Fruit fly (Drosophila melanogaster) whole organism, embryonic: ENCODE results near the gene CG4854.
A peak's percentile ranks its signal among the peaks of the same experiment; 100 is the strongest.

Experiments used
- Asciz ChIP-seq: fragments of 200-800 bp; sonication (Bioruptor generic); optimal IDR thresholded peaks from 2 replicates; lab custom pipeline; 2017; ENCODE audit warnings: missing biosample characterization, mild to moderate bottlenecking, missing genetic modification characterization, missing genetic modification reagents
- B-H1 ChIP-seq: fragments of 200-800 bp; sonication (Bioruptor generic); IDR thresholded peaks from 3 replicates; pipeline ENCODE4 v1.3.6; 2022; ENCODE audit warnings: missing biosample characterization, missing genetic modification characterization
- CG10959 ChIP-seq: fragments of 200-800 bp; sonication (Bioruptor generic); IDR thresholded peaks from 2 replicates; pipeline ENCODE4 v1.3.6; 2022; ENCODE audit warnings: missing biosample characterization, missing genetic modification characterization
- CG11398 ChIP-seq: fragments of 200-800 bp; sonication (Bioruptor generic); optimal IDR thresholded peaks from 2 replicates; lab custom pipeline; 2016; ENCODE audit warnings: missing biosample characterization, missing genetic modification characterization
- CG11456 ChIP-seq: fragments of 200-800 bp; sonication (Bioruptor generic); IDR thresholded peaks from 3 replicates; pipeline ENCODE4 v1.3.6; 2022; ENCODE audit warnings: missing biosample characterization, missing genetic modification characterization
- CG1233 ChIP-seq: fragments of 200-800 bp; sonication (Bioruptor generic); optimal IDR thresholded peaks from 4 replicates; lab custom pipeline; 2018; ENCODE audit warnings: missing biosample characterization, mild to moderate bottlenecking, missing genetic modification characterization
- CG12391 ChIP-seq: fragments of 200-800 bp; sonication (Bioruptor generic); optimal IDR thresholded peaks from 3 replicates; lab custom pipeline; 2018; ENCODE audit warnings: missing biosample characterization, mild to moderate bottlenecking, missing genetic modification characterization, moderate library complexity
- CG12744 ChIP-seq: fragments of 200-800 bp; sonication (Bioruptor generic); optimal IDR thresholded peaks from 2 replicates; lab custom pipeline; 2016; ENCODE audit warnings: missing biosample characterization, missing genetic modification characterization
- CG13424 ChIP-seq: fragments of 200-800 bp; sonication (Bioruptor generic); optimal IDR thresholded peaks from 2 replicates; lab custom pipeline; 2019; ENCODE audit warnings: missing biosample characterization, mild to moderate bottlenecking, missing genetic modification characterization, moderate library complexity
- CG13894 ChIP-seq: fragments of 200-800 bp; sonication (Bioruptor generic); optimal IDR thresholded peaks from 3 replicates; lab custom pipeline; 2018; ENCODE audit warnings: missing biosample characterization, mild to moderate bottlenecking, missing genetic modification characterization, moderate library complexity
- CG15514 ChIP-seq: fragments of 200-800 bp; sonication (Bioruptor generic); optimal IDR thresholded peaks from 3 replicates; lab custom pipeline; 2017; ENCODE audit warnings: missing biosample characterization, missing genetic modification characterization, mild to moderate bottlenecking, moderate library complexity, missing genetic modification reagents
- CG1602 ChIP-seq: fragments of 200-800 bp; sonication (Bioruptor generic); optimal IDR thresholded peaks from 3 replicates; lab custom pipeline; 2016; ENCODE audit warnings: missing biosample characterization, missing genetic modification characterization
- CG1647 ChIP-seq: fragments of 200-800 bp; sonication (Bioruptor generic); optimal IDR thresholded peaks from 3 replicates; lab custom pipeline; 2016; ENCODE audit warnings: missing biosample characterization, missing genetic modification characterization
- CG17829 ChIP-seq: fragments of 200-800 bp; optimal IDR thresholded peaks from 2 replicates; lab custom pipeline; 2019; ENCODE audit warnings: missing biosample characterization, mild to moderate bottlenecking, missing genetic modification characterization, moderate library complexity
- CG18764 ChIP-seq: fragments of 200-800 bp; sonication (Bioruptor generic); optimal IDR thresholded peaks from 3 replicates; lab custom pipeline; 2016; ENCODE audit warnings: missing biosample characterization, missing genetic modification characterization
- CG31224 ChIP-seq: fragments of 200-800 bp; sonication (Bioruptor generic); IDR thresholded peaks from 2 replicates; pipeline ENCODE4 v1.3.6; 2022; ENCODE audit warnings: missing biosample characterization, missing genetic modification characterization
- CG33213 ChIP-seq: fragments of 200-800 bp; sonication (Bioruptor generic); optimal IDR thresholded peaks from 3 replicates; lab custom pipeline; 2016; ENCODE audit warnings: missing biosample characterization, missing genetic modification characterization
- CG34376 ChIP-seq: fragments of 200-800 bp; sonication (Bioruptor generic); optimal IDR thresholded peaks from 2 replicates; lab custom pipeline; 2018; ENCODE audit warnings: missing biosample characterization, mild to moderate bottlenecking, missing genetic modification characterization
- CG4424 ChIP-seq: fragments of 200-800 bp; sonication (Bioruptor generic); optimal IDR thresholded peaks from 3 replicates; lab custom pipeline; 2016; ENCODE audit warnings: missing biosample characterization, missing genetic modification characterization
- CG4617 ChIP-seq: fragments of 200-800 bp; sonication (Bioruptor generic); optimal IDR thresholded peaks from 3 replicates; lab custom pipeline; 2016; ENCODE audit warnings: missing biosample characterization, missing genetic modification characterization, borderline replicate concordance
- CG6175 ChIP-seq: fragments of 200-800 bp; sonication (Bioruptor generic); IDR thresholded peaks from 3 replicates; pipeline ENCODE4 v1.3.6; 2022; ENCODE audit warnings: missing biosample characterization, missing genetic modification characterization
- CG6791 ChIP-seq: fragments of 200-800 bp; sonication (Bioruptor generic); IDR thresholded peaks from 3 replicates; pipeline ENCODE4 v1.3.6; 2022; ENCODE audit warnings: missing biosample characterization, missing genetic modification characterization; ENCODE audit not compliant: partially characterized antibody
- CG9609 ChIP-seq: fragments of 200-800 bp; sonication (Bioruptor generic); optimal IDR thresholded peaks from 3 replicates; lab custom pipeline; 2016; ENCODE audit warnings: missing biosample characterization, missing genetic modification characterization
- Chrac-16 ChIP-seq: fragments of 200-800 bp; sonication (Bioruptor generic); optimal IDR thresholded peaks from 3 replicates; lab custom pipeline; 2016; ENCODE audit warnings: missing biosample characterization, missing genetic modification characterization
- E2f2 ChIP-seq: fragments of 200-800 bp; sonication (Bioruptor generic); IDR thresholded peaks from 2 replicates; pipeline ENCODE4 v1.3.6; 2022; ENCODE audit warnings: missing biosample characterization, missing genetic modification characterization
- GATAe ChIP-seq: fragments of 200-800 bp; sonication (Bioruptor generic); conservative IDR thresholded peaks from 2 replicates; pipeline ENCODE4 v1.3.6; 2022; ENCODE audit warnings: missing biosample characterization, missing genetic modification characterization
- HHEX ChIP-seq: fragments of 200-800 bp; sonication (Bioruptor generic); optimal IDR thresholded peaks from 3 replicates; lab custom pipeline; 2017; ENCODE audit warnings: missing biosample characterization, mild to moderate bottlenecking, missing genetic modification characterization, missing genetic modification reagents
- HmgZ ChIP-seq: fragments of 200-800 bp; sonication (Bioruptor generic); optimal IDR thresholded peaks from 2 replicates; lab custom pipeline; 2018; ENCODE audit warnings: missing biosample characterization, mild to moderate bottlenecking, missing genetic modification characterization
- Hr3 ChIP-seq: fragments of 200-800 bp; sonication (Bioruptor generic); optimal IDR thresholded peaks from 3 replicates; lab custom pipeline; 2016; ENCODE audit warnings: missing biosample characterization, missing genetic modification characterization
- Hr51 ChIP-seq, 2 experiments: fragments of 200-800 bp; sonication (Bioruptor generic); optimal IDR thresholded peaks; 2 replicates in 1 of 2; 3 replicates in 1 of 2; lab custom pipeline; 2016 to 2018; ENCODE audit warnings: missing biosample characterization in 2 of 2, missing genetic modification characterization in 2 of 2, mild to moderate bottlenecking in 1 of 2, moderate library complexity in 1 of 2
- Jarid2 ChIP-seq: fragments of 200-800 bp; sonication (Bioruptor generic); optimal IDR thresholded peaks from 3 replicates; lab custom pipeline; 2017; ENCODE audit warnings: mild to moderate bottlenecking, missing biosample characterization, missing genetic modification reagents, missing genetic modification characterization
- Mrtf ChIP-seq: fragments of 200-800 bp; sonication (Bioruptor generic); IDR thresholded peaks from 3 replicates; pipeline ENCODE4 v1.3.6; 2022; ENCODE audit warnings: missing biosample characterization, missing genetic modification characterization
- PHDP ChIP-seq: fragments of 200-800 bp; sonication (Bioruptor generic); optimal IDR thresholded peaks from 3 replicates; lab custom pipeline; 2018; ENCODE audit warnings: missing biosample characterization, mild to moderate bottlenecking, missing genetic modification characterization, moderate library complexity
- Poxn ChIP-seq: fragments of 200-800 bp; sonication (Bioruptor generic); IDR thresholded peaks from 2 replicates; pipeline ENCODE4 v1.3.6; 2022; ENCODE audit warnings: missing biosample characterization, missing genetic modification characterization
- Rfx ChIP-seq: fragments of 200-800 bp; sonication (Bioruptor generic); IDR thresholded peaks from 2 replicates; pipeline ENCODE4 v1.3.6; 2022; ENCODE audit warnings: missing biosample characterization, missing genetic modification characterization
- Six4 ChIP-seq: fragments of 200-800 bp; sonication (Bioruptor generic); optimal IDR thresholded peaks from 2 replicates; lab custom pipeline; 2016; ENCODE audit warnings: missing biosample characterization, missing genetic modification characterization
- bab2 ChIP-seq: fragments of 200-800 bp; sonication (Bioruptor generic); optimal IDR thresholded peaks from 2 replicates; lab custom pipeline; 2016; ENCODE audit warnings: missing biosample characterization, missing genetic modification characterization
- bcd ChIP-seq: fragments of 200-800 bp; sonication (Bioruptor generic); optimal IDR thresholded peaks from 2 replicates; lab custom pipeline; 2017; ENCODE audit warnings: missing biosample characterization, mild to moderate bottlenecking, missing genetic modification characterization
- crol ChIP-seq: fragments of 200-800 bp; sonication (Bioruptor generic); IDR thresholded peaks from 2 replicates; pipeline ENCODE4 v1.3.6; 2022; ENCODE audit warnings: missing biosample characterization, missing genetic modification characterization
- dan ChIP-seq: fragments of 200-800 bp; sonication (Bioruptor generic); IDR thresholded peaks from 2 replicates; pipeline ENCODE4 v1.3.6; 2022; ENCODE audit warnings: missing biosample characterization, missing genetic modification characterization
- gt ChIP-seq: fragments of 200-800 bp; sonication (Bioruptor generic); IDR thresholded peaks from 2 replicates; pipeline ENCODE4 v1.3.6; 2022; ENCODE audit warnings: missing biosample characterization, missing genetic modification characterization
- nau ChIP-seq: fragments of 200-800 bp; sonication (Bioruptor generic); optimal IDR thresholded peaks from 3 replicates; lab custom pipeline; 2017; ENCODE audit warnings: missing biosample characterization, mild to moderate bottlenecking, missing genetic modification characterization, missing genetic modification reagents
- p53 ChIP-seq: fragments of 200-800 bp; sonication (Bioruptor generic); optimal IDR thresholded peaks from 2 replicates; lab custom pipeline; 2016; ENCODE audit warnings: missing biosample characterization, missing genetic modification characterization
- row ChIP-seq: fragments of 200-800 bp; sonication (Bioruptor generic); IDR thresholded peaks from 3 replicates; pipeline ENCODE4 v1.3.6; 2022; ENCODE audit warnings: missing biosample characterization, missing genetic modification characterization
- scrt ChIP-seq: fragments of 200-800 bp; sonication (Bioruptor generic); optimal IDR thresholded peaks from 2 replicates; lab custom pipeline; 2018; ENCODE audit warnings: missing biosample characterization, mild to moderate bottlenecking, missing genetic modification characterization, moderate library complexity
- slou ChIP-seq: fragments of 200-800 bp; sonication (Bioruptor generic); optimal IDR thresholded peaks from 3 replicates; lab custom pipeline; 2016; ENCODE audit warnings: missing biosample characterization, missing genetic modification characterization
- ssp ChIP-seq: fragments of 200-800 bp; sonication (Bioruptor generic); IDR thresholded peaks from 2 replicates; pipeline ENCODE4 v1.3.6; 2022; ENCODE audit warnings: missing biosample characterization, missing genetic modification characterization
- trem ChIP-seq: fragments of 200-800 bp; optimal IDR thresholded peaks from 3 replicates; lab custom pipeline; 2019; ENCODE audit warnings: missing biosample characterization, mild to moderate bottlenecking, missing genetic modification characterization, moderate library complexity
- vvl ChIP-seq: fragments of 200-800 bp; sonication (Bioruptor generic); IDR thresholded peaks from 2 replicates; pipeline ENCODE4 v1.3.6; 2022; ENCODE audit warnings: missing biosample characterization, missing genetic modification characterization
- z ChIP-seq: fragments of 200-800 bp; sonication (Bioruptor generic); IDR thresholded peaks from 3 replicates; pipeline ENCODE4 v1.3.6; 2022; ENCODE audit warnings: missing biosample characterization, missing genetic modification characterization
- zfh1 ChIP-seq: fragments of 200-800 bp; sonication (Bioruptor generic); IDR thresholded peaks from 3 replicates; pipeline ENCODE4 v1.3.6; 2022; ENCODE audit warnings: missing biosample characterization, missing genetic modification characterization

CG4854 gene

DNA sequence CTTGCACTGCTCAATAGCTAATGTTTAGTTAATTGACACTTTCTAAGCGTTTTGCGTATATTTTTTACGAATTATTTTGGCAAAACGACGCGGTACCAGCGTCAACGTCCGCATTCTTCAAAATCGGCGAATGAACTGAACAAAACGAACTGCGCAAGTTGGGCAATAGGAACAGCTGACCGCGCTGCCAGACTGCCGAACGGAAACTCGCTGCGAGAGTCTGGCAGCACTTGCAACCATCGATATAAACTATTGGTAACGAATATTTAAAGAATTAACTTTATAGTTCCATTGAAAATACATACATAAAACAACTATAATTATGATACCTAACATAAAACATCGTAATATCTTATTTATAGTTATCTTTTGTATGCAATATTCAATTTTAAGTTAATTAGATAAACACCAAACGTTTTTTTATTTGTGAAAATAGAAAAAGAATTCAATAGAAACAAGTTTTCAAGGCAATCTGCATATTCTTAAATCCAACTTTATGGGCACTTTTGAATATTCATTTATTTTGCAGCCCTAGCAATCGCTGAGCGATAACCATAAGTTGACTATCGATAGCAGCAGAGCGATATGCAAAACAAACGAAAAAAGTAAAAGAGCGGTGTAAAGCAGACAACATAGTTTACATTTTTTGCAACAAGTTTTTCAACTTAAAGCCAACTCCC lies 19.3 kb upstream of the CG4854 start, which contains the start of the genes Hs6st and MED25 (continued):
- TF ChIP-seq scrt (GFP tag; lab: Kevin White, UChicago) = no peak
- TF ChIP-seq PHDP (tag; lab: Kevin White, UChicago) = peak; percentile 24
- peak; percentile 50 for TF ChIP-seq bcd (GFP tag; lab: Kevin White, UChicago)
- peak; percentile 71 for TF ChIP-seq CG6791 (GFP tag; lab: Robert Waterston, UW)
- TF ChIP-seq CG13894 (tag; lab: Kevin White, UChicago) = no peak
- TF ChIP-seq CG1602 (GFP tag; lab: Kevin White, UChicago) = no peak
- no peak for TF ChIP-seq ssp (GFP tag; lab: Robert Waterston, UW)
- peak; percentile 55 for TF ChIP-seq row (GFP tag; lab: Robert Waterston, UW)
- peak; percentile 28; the same call in 1 of the 3 replicates for TF ChIP-seq CG11456 (GFP tag; lab: Robert Waterston, UW)
- no peak for TF ChIP-seq p53 (GFP tag; lab: Kevin White, UChicago)
- TF ChIP-seq CG1233 (GFP tag; lab: Kevin White, UChicago) = peak; percentile 60
- TF ChIP-seq CG9609 (GFP tag; lab: Kevin White, UChicago) = no peak
- peak; percentile 24 for TF ChIP-seq trem (tag; lab: Kevin White, UChicago)
- peak; percentile 41 for TF ChIP-seq CG1647 (GFP tag; lab: Kevin White, UChicago)
- no peak for TF ChIP-seq GATAe (GFP tag; lab: Robert Waterston, UW)
- TF ChIP-seq Poxn = no peak
- no peak for TF ChIP-seq gt
- TF ChIP-seq E2f2 = peak; percentile 55
- TF ChIP-seq CG11398 (GFP tag; lab: Kevin White, UChicago) = no peak
- no peak for TF ChIP-seq Hr3 (GFP tag; lab: Kevin White, UChicago)
- TF ChIP-seq CG4617 = peak; percentile 25
- TF ChIP-seq nau (GFP tag; lab: Kevin White, UChicago) = no peak
- peak; percentile 34 for TF ChIP-seq HHEX (GFP tag; lab: Kevin White, UChicago)
- no peak for TF ChIP-seq CG33213
- no peak for TF ChIP-seq dan
- TF ChIP-seq z (GFP tag; lab: Robert Waterston, UW) = no peak
- TF ChIP-seq CG13424 = no peak
- no peak for TF ChIP-seq bab2
- TF ChIP-seq CG6175 (GFP tag; lab: Robert Waterston, UW) = no peak
- TF ChIP-seq crol (GFP tag; lab: Robert Waterston, UW) = no peak
- peak; percentile 55 for TF ChIP-seq CG12391 (tag; lab: Kevin White, UChicago)
- TF ChIP-seq CG34376 (GFP tag; lab: Kevin White, UChicago) = peak; percentile 59
- peak; percentile 43 for TF ChIP-seq CG17829 (tag; lab: Kevin White, UChicago)
- no peak for TF ChIP-seq CG31224
- TF ChIP-seq B-H1 (GFP tag; lab: Robert Waterston, UW) = no peak
- TF ChIP-seq Mrtf (GFP tag; lab: Robert Waterston, UW) = no peak
- TF ChIP-seq CG4424 = peak; percentile 57
- peak; percentile 40 for TF ChIP-seq vvl (GFP tag; lab: Robert Waterston, UW)
- TF ChIP-seq slou (GFP tag; lab: Kevin White, UChicago) = no peak
- peak; percentile 29 for TF ChIP-seq Six4
- peak; percentile 13; the same call in 2 of the 3 replicates for TF ChIP-seq zfh1 (GFP tag; lab: Robert Waterston, UW)
- no peak for TF ChIP-seq CG12744 (GFP tag; lab: Kevin White, UChicago)
- no peak for TF ChIP-seq Chrac-16
- TF ChIP-seq CG18764 (GFP tag; lab: Kevin White, UChicago) = peak; percentile 43
- peak; percentile 77 for TF ChIP-seq CG15514 (GFP tag; lab: Kevin White, UChicago)
- no peak for TF ChIP-seq HmgZ (tag; lab: Kevin White, UChicago)
- peak; percentile 26 for TF ChIP-seq Rfx
- peak; percentile 29; the same call in 1 of the 2 replicates for TF ChIP-seq CG10959 (GFP tag; lab: Robert Waterston, UW)
- peak; percentile 17 for TF ChIP-seq Asciz
- TF ChIP-seq Hr51 (GFP tag; optimal IDR thresholded peaks at IDR 0.05; lab: Kevin White, UChicago) = no peak
- peak; percentile 99 for TF ChIP-seq Jarid2 (GFP tag; lab: Kevin White, UChicago)
